Fruit fly (Drosophila melanogaster) whole organism: ENCODE measurements around the gene RabGGTa.

Source experiments
- CG8478 ChIP-seq: fragments of >200 bp; optimal IDR thresholded peaks from 2 replicates; lab custom pipeline; 2018; ENCODE audit warnings: inconsistent platforms
- Dll ChIP-seq: fragments of >200 bp; optimal IDR thresholded peaks from 2 replicates; lab custom pipeline; 2017
- EcR ChIP-seq, 2 experiments: fragments of >200 bp; optimal IDR thresholded peaks; 2 replicates each; lab custom pipeline; 2017; ENCODE audit warnings: missing biosample characterization in 2 of 2, missing genetic modification characterization in 2 of 2, missing genetic modification reagents in 2 of 2
- pan ChIP-seq: fragments of >200 bp; optimal IDR thresholded peaks from 2 replicates; lab custom pipeline; 2017
- psq ChIP-seq: fragments of >200 bp; optimal IDR thresholded peaks from 2 replicates; lab custom pipeline; 2017
- usp ChIP-seq: fragments of >200 bp; optimal IDR thresholded peaks from 2 replicates; lab custom pipeline; 2017; ENCODE audit warnings: missing biosample characterization, missing genetic modification characterization, mixed read lengths

dm6 chr3R:5084413-5084812 is 43.5 kb upstream of the RabGGTa start:
- TF ChIP-seq EcR (GFP tag; optimal IDR thresholded peaks at IDR 0.05; lab: Kevin White, UChicago) (no peak), Dll (lab: Kevin White, UChicago) (no peak), usp (GFP tag; lab: Kevin White, UChicago) (no peak), psq (lab: Kevin White, UChicago) (no peak), CG8478 (lab: Kevin White, UChicago) (no peak), pan (lab: Kevin White, UChicago) (no peak)
